Worm (Caenorhabditis elegans): ENCODE data around the gene R01H2.7.

ce11 chrIII:7012060-7012459 lies 33.5 kb downstream of the R01H2.7 start:
- TF ChIP-seq unc-62 (GFP tag; optimal IDR thresholded peaks at IDR 0.05 in 1 of 2) (peak in 1 of 2 experiments; percentile 79), unc-62 (tag; optimal IDR thresholded peaks at IDR 0.05) (no peak), pha-4 (GFP tag; IDR thresholded peaks at IDR 0.05) (no peak), pha-4 (tag; optimal IDR thresholded peaks at IDR 0.05) (no peak), daf-12 (tag; optimal IDR thresholded peaks at IDR 0.05) (no peak), ama-1 (optimal IDR thresholded peaks at IDR 0.05) (no peak), ceh-82 (tag; optimal IDR thresholded peaks at IDR 0.05) (no peak), mdt-29 (GFP tag; IDR thresholded peaks at IDR 0.05) (no peak), lin-13 (GFP tag; optimal IDR thresholded peaks at IDR 0.05) (no peak), unc-130 (GFP tag; optimal IDR thresholded peaks at IDR 0.05) (no peak), nhr-25 (tag; optimal IDR thresholded peaks at IDR 0.05; ENCODE audit: borderline replicate concordance, insufficient read depth) (no peak), vab-7 (GFP tag; IDR thresholded peaks at IDR 0.05) (no peak), ZK546.5 (tag; optimal IDR thresholded peaks at IDR 0.05) (no peak)
